Worm (Caenorhabditis elegans): ENCODE results near the gene eri-1.

- TF ChIP-seq lir-3 (tag; optimal IDR thresholded peaks at IDR 0.05) (no peak), unc-62 (GFP tag; optimal IDR thresholded peaks at IDR 0.05 in 1 of 2) (peak in 1 of 2 experiments; percentile 97), unc-62 (tag; optimal IDR thresholded peaks at IDR 0.05) (no peak), pha-4 (GFP tag; IDR thresholded peaks at IDR 0.05) (no peak), pha-4 (tag; optimal IDR thresholded peaks at IDR 0.05) (no peak), lin-29 (GFP tag; IDR thresholded peaks at IDR 0.05) (no peak)
These were observed 46.8 kb upstream of the eri-1 start for ce11 chrIV:466569-466968.

Measured in whole organism, L4 larva.